Fruit fly (Drosophila melanogaster) whole organism, adult: Measurements from ENCODE around the gene Uros2.

Experiments
- CG11617 ChIP-seq: fragments of 200-800 bp; sonication (Bioruptor generic); optimal IDR thresholded peaks from 2 replicates; lab custom pipeline; 2017; ENCODE audit warnings: mild to moderate bottlenecking, missing biosample characterization, missing genetic modification reagents, missing genetic modification characterization
- CG12768 ChIP-seq: fragments of 200-800 bp; sonication (Bioruptor generic); optimal IDR thresholded peaks from 2 replicates; lab custom pipeline; 2017; ENCODE audit warnings: missing biosample characterization, missing genetic modification characterization, mild to moderate bottlenecking, moderate library complexity, missing genetic modification reagents
- CG14711 ChIP-seq: fragments of 200-800 bp; sonication (Bioruptor generic); optimal IDR thresholded peaks from 2 replicates; lab custom pipeline; 2018; ENCODE audit warnings: missing biosample characterization, mild to moderate bottlenecking, missing genetic modification characterization, moderate library complexity
- CG1620 ChIP-seq: fragments of 200-800 bp; sonication (Bioruptor generic); optimal IDR thresholded peaks from 2 replicates; lab custom pipeline; 2016; ENCODE audit warnings: missing biosample characterization, missing genetic modification characterization
- CG33017 ChIP-seq: fragments of 200-800 bp; sonication (Bioruptor generic); optimal IDR thresholded peaks from 2 replicates; lab custom pipeline; 2018; ENCODE audit warnings: missing biosample characterization, mild to moderate bottlenecking, missing genetic modification characterization, moderate library complexity
- CG5204 ChIP-seq: fragments of 200-800 bp; sonication (Bioruptor generic); optimal IDR thresholded peaks from 2 replicates; lab custom pipeline; 2016; ENCODE audit warnings: missing biosample characterization, missing genetic modification characterization
- CG7045 ChIP-seq: fragments of 200-800 bp; sonication (Bioruptor generic); optimal IDR thresholded peaks from 2 replicates; lab custom pipeline; 2017; ENCODE audit warnings: missing biosample characterization, mild to moderate bottlenecking, missing genetic modification characterization
- CG7101 ChIP-seq: fragments of 200-800 bp; sonication (Bioruptor generic); optimal IDR thresholded peaks from 2 replicates; lab custom pipeline; 2018; ENCODE audit warnings: missing biosample characterization, mild to moderate bottlenecking, missing genetic modification characterization, moderate library complexity
- Clk ChIP-seq: fragments of 200-800 bp; sonication (Bioruptor generic); optimal IDR thresholded peaks from 2 replicates; lab custom pipeline; 2017; ENCODE audit warnings: missing biosample characterization, missing genetic modification characterization
- Crg-1 ChIP-seq: fragments of 200-800 bp; sonication (Bioruptor generic); optimal IDR thresholded peaks from 2 replicates; lab custom pipeline; 2016; ENCODE audit warnings: missing biosample characterization, missing genetic modification characterization
- Hr96 ChIP-seq: fragments of 200-800 bp; sonication (Bioruptor generic); optimal IDR thresholded peaks from 2 replicates; lab custom pipeline; 2016; ENCODE audit warnings: missing biosample characterization, missing genetic modification characterization
- Mnt ChIP-seq: fragments of 200-800 bp; sonication (Bioruptor generic); optimal IDR thresholded peaks from 2 replicates; lab custom pipeline; 2016; ENCODE audit warnings: missing biosample characterization, mild to moderate bottlenecking, missing genetic modification characterization
- bab1 ChIP-seq: fragments of 200-800 bp; sonication (Bioruptor generic); optimal IDR thresholded peaks from 3 replicates; lab custom pipeline; 2019; ENCODE audit warnings: missing biosample characterization, mild to moderate bottlenecking, missing genetic modification characterization, moderate library complexity
- cic ChIP-seq: fragments of 200-800 bp; sonication (Bioruptor generic); optimal IDR thresholded peaks from 2 replicates; lab custom pipeline; 2017; ENCODE audit warnings: missing biosample characterization, mild to moderate bottlenecking, missing genetic modification characterization, moderate library complexity
- cnc ChIP-seq, 2 experiments: fragments of >200 bp; optimal IDR thresholded peaks; 2 replicates each; lab custom pipeline; 2017
- kay ChIP-seq: fragments of 200-800 bp; sonication (Bioruptor generic); peaks from one replicate; lab custom pipeline; 2016; ENCODE audit warnings: missing biosample characterization, missing genetic modification characterization, borderline replicate concordance
- ovo ChIP-seq: fragments of 200-800 bp; sonication (Bioruptor generic); optimal IDR thresholded peaks from 2 replicates; lab custom pipeline; 2016; ENCODE audit warnings: missing biosample characterization, missing genetic modification characterization
- pad ChIP-seq: fragments of 200-800 bp; sonication (Bioruptor generic); optimal IDR thresholded peaks from 3 replicates; lab custom pipeline; 2017; ENCODE audit warnings: missing biosample characterization, missing genetic modification characterization, mild to moderate bottlenecking, moderate library complexity, missing genetic modification reagents
- tj ChIP-seq: fragments of 200-800 bp; sonication (Bioruptor generic); optimal IDR thresholded peaks from 3 replicates; lab custom pipeline; 2017; ENCODE audit warnings: missing biosample characterization, mild to moderate bottlenecking, missing genetic modification characterization, moderate library complexity
- toe ChIP-seq: fragments of 200-800 bp; sonication (Bioruptor generic); optimal IDR thresholded peaks from 2 replicates; lab custom pipeline; 2016; ENCODE audit warnings: missing biosample characterization, missing genetic modification characterization

The Uros2 gene

dm6 chr3R:15775242-15775641, 13.1 kb upstream of the Uros2 start, which contains the start of gene CG45207:
Gene CG45207, minus strand, starts transcription at chr3R:15775342.
- TF ChIP-seq cnc (optimal IDR thresholded peaks at IDR 0.05; lab: Kevin White, UChicago) (no peak), Crg-1 (GFP tag; lab: Kevin White, UChicago) (no peak), CG33017 (tag; lab: Kevin White, UChicago) (no peak), pad (GFP tag; lab: Kevin White, UChicago) (no peak), CG7045 (GFP tag; lab: Kevin White, UChicago) (no peak), Hr96 (GFP tag; lab: Kevin White, UChicago) (no peak), Clk (no peak), CG12768 (no peak), kay (GFP tag; lab: Kevin White, UChicago) (no peak), toe (no peak), CG14711 (tag; lab: Kevin White, UChicago) (no peak)

DNA sequence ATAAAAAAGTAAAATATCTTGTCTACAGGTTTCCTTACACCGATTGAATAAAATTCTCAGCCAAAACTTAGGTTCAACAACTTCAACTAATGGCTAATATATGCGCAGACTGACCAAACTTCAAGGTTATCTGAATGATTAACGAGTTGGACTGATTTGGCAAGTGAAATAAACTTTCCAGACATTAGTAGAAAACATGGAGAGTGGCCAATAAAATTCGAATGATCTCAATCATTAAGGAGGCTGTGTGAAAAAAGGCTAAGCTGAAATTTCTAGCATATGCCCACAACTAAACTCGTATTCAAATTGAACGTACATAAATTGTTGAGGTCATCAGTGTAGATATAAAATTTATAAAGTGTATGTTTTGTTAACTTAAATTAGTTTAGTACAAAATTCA, 8.8 kb upstream of the Uros2 start, which contains the start of gene CG5614:
TSS of gene CG5614 (plus strand) at position 301 of the 400 bp plus-strand sequence.
- TF ChIP-seq Clk = no peak
- no peak for TF ChIP-seq bab1 (GFP tag; lab: Kevin White, UChicago)
- TF ChIP-seq CG7101 = no peak
- TF ChIP-seq toe = no peak
- no peak for TF ChIP-seq Crg-1 (GFP tag; lab: Kevin White, UChicago)
- TF ChIP-seq CG1620 (GFP tag; lab: Kevin White, UChicago) = no peak
- TF ChIP-seq CG14711 (tag; lab: Kevin White, UChicago) = no peak
- TF ChIP-seq CG11617 (GFP tag; lab: Kevin White, UChicago) = no peak
- no peak for TF ChIP-seq Mnt
- no peak for TF ChIP-seq cnc (optimal IDR thresholded peaks at IDR 0.05; lab: Kevin White, UChicago)
- TF ChIP-seq kay (GFP tag; lab: Kevin White, UChicago) = no peak
- no peak for TF ChIP-seq cic (GFP tag; lab: Kevin White, UChicago)
- no peak for TF ChIP-seq ovo (GFP tag; lab: Kevin White, UChicago)
- no peak for TF ChIP-seq Hr96 (GFP tag; lab: Kevin White, UChicago)
- no peak for TF ChIP-seq pad (GFP tag; lab: Kevin White, UChicago)
- no peak for TF ChIP-seq tj (GFP tag; lab: Kevin White, UChicago)

- no peak for TF ChIP-seq cnc (optimal IDR thresholded peaks at IDR 0.05; lab: Kevin White, UChicago)
- no peak for TF ChIP-seq CG11617 (GFP tag; lab: Kevin White, UChicago)
- TF ChIP-seq CG14711 (tag; lab: Kevin White, UChicago) = no peak
- TF ChIP-seq cic (GFP tag; lab: Kevin White, UChicago) = no peak
- TF ChIP-seq kay (GFP tag; lab: Kevin White, UChicago) = no peak
- no peak for TF ChIP-seq tj (GFP tag; lab: Kevin White, UChicago)
- TF ChIP-seq CG7101 = no peak
- no peak for TF ChIP-seq bab1 (GFP tag; lab: Kevin White, UChicago)
- TF ChIP-seq CG1620 (GFP tag; lab: Kevin White, UChicago) = no peak
- TF ChIP-seq Clk = no peak
- no peak for TF ChIP-seq ovo (GFP tag; lab: Kevin White, UChicago)
- TF ChIP-seq Mnt = no peak
- no peak for TF ChIP-seq CG5204
- TF ChIP-seq Hr96 (GFP tag; lab: Kevin White, UChicago) = no peak
- TF ChIP-seq CG33017 (tag; lab: Kevin White, UChicago) = no peak
Measured at dm6 chr3R:15784298-15784697, 4.0 kb upstream of the Uros2 start.

- no peak for TF ChIP-seq CG14711 (tag; lab: Kevin White, UChicago)
- TF ChIP-seq CG7101 = no peak
- TF ChIP-seq bab1 (GFP tag; lab: Kevin White, UChicago) = peak; percentile 0
Measured at dm6 chr3R:15786538-15786937, 1.8 kb upstream of the Uros2 start, which contains the start of gene CG9590. Gene CG9590, plus strand, starts transcription at chr3R:15786703.

- peak; percentile 60 for TF ChIP-seq ovo (GFP tag; lab: Kevin White, UChicago)
- no peak for TF ChIP-seq CG12768
- no peak for TF ChIP-seq Clk
- TF ChIP-seq bab1 (GFP tag; lab: Kevin White, UChicago) = peak; percentile 17
- TF ChIP-seq Mnt = peak; percentile 37
- peak; percentile 33 for TF ChIP-seq CG1620 (GFP tag; lab: Kevin White, UChicago)
- TF ChIP-seq pad (GFP tag; lab: Kevin White, UChicago) = peak; percentile 6
- TF ChIP-seq kay (GFP tag; lab: Kevin White, UChicago) = no peak
- peak; percentile 67 for TF ChIP-seq toe
Measured at dm6 chr3R:15792427-15792826, 4.1 kb downstream of the Uros2 start, which contains the start of gene Acyp2. Gene Acyp2, plus strand, starts transcription at chr3R:15792688.

DNA sequence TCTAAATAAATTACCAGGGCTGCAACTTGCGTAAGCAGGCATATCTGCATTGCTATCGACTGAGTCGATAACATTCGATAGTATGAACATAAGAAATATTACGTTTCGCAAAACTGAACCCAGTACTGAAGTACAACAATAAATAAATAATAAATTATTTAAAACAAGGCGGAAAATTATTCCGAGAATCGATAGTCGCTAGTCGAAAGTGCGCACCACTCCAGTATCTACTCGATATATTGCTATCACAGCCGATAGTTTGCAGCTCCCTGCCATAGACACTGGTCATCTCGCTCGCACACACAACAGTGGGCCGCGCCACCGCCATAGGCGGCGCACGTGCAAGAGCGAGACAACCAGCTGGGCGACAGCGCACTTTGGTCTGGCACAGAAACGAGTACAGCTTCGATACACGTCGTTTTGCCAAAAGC, 5.1 kb downstream of the Uros2 start, which contains the start of gene nsl1:
TSS of gene nsl1 (plus strand) at position 411 of the 431 bp plus-strand sequence.
- no peak for TF ChIP-seq tj (GFP tag; lab: Kevin White, UChicago)
- TF ChIP-seq CG1620 (GFP tag; lab: Kevin White, UChicago) = peak; percentile 52
- TF ChIP-seq kay (GFP tag; lab: Kevin White, UChicago) = no peak
- TF ChIP-seq toe = peak; percentile 77
- TF ChIP-seq Crg-1 (GFP tag; lab: Kevin White, UChicago) = peak; percentile 50
- TF ChIP-seq Hr96 (GFP tag; lab: Kevin White, UChicago) = peak; percentile 22
- TF ChIP-seq CG33017 (tag; lab: Kevin White, UChicago) = peak; percentile 13
- TF ChIP-seq CG14711 (tag; lab: Kevin White, UChicago) = no peak
- TF ChIP-seq CG5204 = peak; percentile 20
- TF ChIP-seq CG7045 (GFP tag; lab: Kevin White, UChicago) = no peak
- peak; percentile 57 for TF ChIP-seq pad (GFP tag; lab: Kevin White, UChicago)
- peak; percentile 40 for TF ChIP-seq CG7101
- peak; percentile 80 for TF ChIP-seq Mnt
- no peak for TF ChIP-seq cnc (optimal IDR thresholded peaks at IDR 0.05; lab: Kevin White, UChicago)
- peak; percentile 81 for TF ChIP-seq CG12768
- peak; percentile 45 for TF ChIP-seq Clk
- peak; percentile 30 for TF ChIP-seq bab1 (GFP tag; lab: Kevin White, UChicago)
- TF ChIP-seq CG11617 (GFP tag; lab: Kevin White, UChicago) = peak; percentile 53
- peak; percentile 22 for TF ChIP-seq ovo (GFP tag; lab: Kevin White, UChicago)
- TF ChIP-seq cic (GFP tag; lab: Kevin White, UChicago) = peak; percentile 57
